Fruit fly (Drosophila melanogaster) whole organism, embryonic: ENCODE results near the gene armi.
A peak's percentile ranks its signal among the peaks of the same experiment; 100 is the strongest.

Experiments
- Antp ChIP-seq: fragments of 200-800 bp; sonication (Bioruptor generic); optimal IDR thresholded peaks from 3 replicates; lab custom pipeline; 2016; ENCODE audit warnings: missing biosample characterization, missing genetic modification characterization
- Atf3 ChIP-seq: fragments of 200-800 bp; sonication (Bioruptor generic); optimal IDR thresholded peaks from 3 replicates; lab custom pipeline; 2016; ENCODE audit warnings: missing biosample characterization, missing genetic modification characterization
- B-H1 ChIP-seq: fragments of 200-800 bp; sonication (Bioruptor generic); IDR thresholded peaks from 3 replicates; pipeline ENCODE4 v1.3.6; 2022; ENCODE audit warnings: missing biosample characterization, missing genetic modification characterization
- Blimp-1 ChIP-seq: fragments of 200-800 bp; sonication (Bioruptor generic); optimal IDR thresholded peaks from 3 replicates; lab custom pipeline; 2018; ENCODE audit warnings: missing biosample characterization, missing genetic modification characterization, mild to moderate bottlenecking, moderate library complexity, missing genetic modification reagents
- C15 ChIP-seq: fragments of 200-800 bp; sonication (Bioruptor generic); IDR thresholded peaks from 3 replicates; pipeline ENCODE4 v1.3.6; 2022; ENCODE audit warnings: missing biosample characterization, missing genetic modification characterization
- CG10366 ChIP-seq: fragments of 200-800 bp; sonication (Bioruptor generic); IDR thresholded peaks from 2 replicates; pipeline ENCODE4 v1.3.6; 2022; ENCODE audit warnings: missing biosample characterization, missing genetic modification characterization
- CG11560 ChIP-seq: fragments of 200-800 bp; sonication (Bioruptor generic); IDR thresholded peaks from 3 replicates; pipeline ENCODE4 v1.3.6; 2022; ENCODE audit warnings: missing biosample characterization, missing genetic modification characterization
- CG11695 ChIP-seq: fragments of 200-800 bp; sonication (Bioruptor generic); IDR thresholded peaks from 3 replicates; pipeline ENCODE4 v1.3.6; 2022; ENCODE audit warnings: missing biosample characterization, missing genetic modification characterization
- CG12219 ChIP-seq: fragments of 200-800 bp; sonication (Bioruptor generic); optimal IDR thresholded peaks from 3 replicates; lab custom pipeline; 2018; ENCODE audit warnings: missing biosample characterization, mild to moderate bottlenecking, missing genetic modification characterization
- CG12391 ChIP-seq: fragments of 200-800 bp; sonication (Bioruptor generic); optimal IDR thresholded peaks from 3 replicates; lab custom pipeline; 2018; ENCODE audit warnings: missing biosample characterization, mild to moderate bottlenecking, missing genetic modification characterization, moderate library complexity
- CG13287 ChIP-seq: fragments of 200-800 bp; sonication (Bioruptor generic); IDR thresholded peaks from 2 replicates; pipeline ENCODE4 v1.3.6; 2022; ENCODE audit warnings: missing biosample characterization, missing genetic modification characterization; ENCODE audit not compliant: partially characterized antibody
- CG13424 ChIP-seq: fragments of 200-800 bp; sonication (Bioruptor generic); optimal IDR thresholded peaks from 2 replicates; lab custom pipeline; 2019; ENCODE audit warnings: missing biosample characterization, mild to moderate bottlenecking, missing genetic modification characterization, moderate library complexity
- CG1529 ChIP-seq: fragments of 200-800 bp; sonication (Bioruptor generic); optimal IDR thresholded peaks from 3 replicates; lab custom pipeline; 2018; ENCODE audit warnings: missing biosample characterization, missing genetic modification characterization
- CG16815 ChIP-seq: fragments of 200-800 bp; sonication (Bioruptor generic); optimal IDR thresholded peaks from 3 replicates; lab custom pipeline; 2017; ENCODE audit warnings: missing biosample characterization, mild to moderate bottlenecking, missing genetic modification characterization
- CG17568 ChIP-seq: fragments of 200-800 bp; sonication (Bioruptor generic); optimal IDR thresholded peaks from 2 replicates; lab custom pipeline; 2018; ENCODE audit warnings: missing biosample characterization, mild to moderate bottlenecking, missing genetic modification characterization, moderate library complexity
- CG1832 ChIP-seq: fragments of 200-800 bp; sonication (Bioruptor generic); optimal IDR thresholded peaks from 2 replicates; lab custom pipeline; 2017; ENCODE audit warnings: missing biosample characterization, mild to moderate bottlenecking, missing genetic modification characterization, inconsistent platforms
- CG18599 ChIP-seq: fragments of 200-800 bp; sonication (Bioruptor generic); optimal IDR thresholded peaks from 3 replicates; lab custom pipeline; 2017; ENCODE audit warnings: missing biosample characterization, missing genetic modification characterization, mild to moderate bottlenecking, moderate library complexity, missing genetic modification reagents
- CG30403 ChIP-seq: fragments of 200-800 bp; sonication (Bioruptor generic); optimal IDR thresholded peaks from 3 replicates; lab custom pipeline; 2016; ENCODE audit warnings: missing biosample characterization, missing genetic modification characterization
- CG30431 ChIP-seq: fragments of 200-800 bp; sonication (Bioruptor generic); optimal IDR thresholded peaks from 2 replicates; lab custom pipeline; 2017; ENCODE audit warnings: missing biosample characterization, missing genetic modification characterization
- CG3163 ChIP-seq: fragments of 200-800 bp; sonication (Bioruptor generic); optimal IDR thresholded peaks from 3 replicates; lab custom pipeline; 2016; ENCODE audit warnings: missing biosample characterization, missing genetic modification characterization
- CG33213 ChIP-seq: fragments of 200-800 bp; sonication (Bioruptor generic); optimal IDR thresholded peaks from 3 replicates; lab custom pipeline; 2016; ENCODE audit warnings: missing biosample characterization, missing genetic modification characterization
- CG4617 ChIP-seq: fragments of 200-800 bp; sonication (Bioruptor generic); optimal IDR thresholded peaks from 3 replicates; lab custom pipeline; 2016; ENCODE audit warnings: missing biosample characterization, missing genetic modification characterization, borderline replicate concordance
- CG7786 ChIP-seq: fragments of 200-800 bp; sonication (Bioruptor generic); optimal IDR thresholded peaks from 2 replicates; lab custom pipeline; 2016; ENCODE audit warnings: missing biosample characterization, missing genetic modification characterization
- CG7839 ChIP-seq: fragments of 200-800 bp; sonication (Bioruptor generic); optimal IDR thresholded peaks from 3 replicates; lab custom pipeline; 2018; ENCODE audit warnings: missing biosample characterization, mild to moderate bottlenecking, missing genetic modification characterization, moderate library complexity
- CG8924 ChIP-seq: fragments of 200-800 bp; optimal IDR thresholded peaks from 3 replicates; lab custom pipeline; 2019; ENCODE audit warnings: missing biosample characterization, mild to moderate bottlenecking, missing genetic modification characterization, moderate library complexity
- CG9817 ChIP-seq: fragments of 200-800 bp; sonication (Bioruptor generic); optimal IDR thresholded peaks from 2 replicates; lab custom pipeline; 2018; ENCODE audit warnings: missing biosample characterization, mild to moderate bottlenecking, missing genetic modification characterization, moderate library complexity
- Dll ChIP-seq: fragments of 200-800 bp; sonication (Bioruptor generic); IDR thresholded peaks from 4 replicates; pipeline ENCODE4 v1.3.6; 2022; ENCODE audit warnings: missing biosample characterization, missing genetic modification characterization; ENCODE audit not compliant: partially characterized antibody
- HHEX ChIP-seq: fragments of 200-800 bp; sonication (Bioruptor generic); optimal IDR thresholded peaks from 3 replicates; lab custom pipeline; 2017; ENCODE audit warnings: missing biosample characterization, mild to moderate bottlenecking, missing genetic modification characterization, missing genetic modification reagents
- MTF-1 ChIP-seq: fragments of 200-800 bp; sonication (Bioruptor generic); optimal IDR thresholded peaks from 2 replicates; lab custom pipeline; 2018; ENCODE audit warnings: missing biosample characterization, mild to moderate bottlenecking, missing genetic modification characterization, borderline replicate concordance
- Side ChIP-seq: fragments of 200-800 bp; sonication (Bioruptor generic); optimal IDR thresholded peaks from 2 replicates; lab custom pipeline; 2016; ENCODE audit warnings: missing biosample characterization, missing genetic modification characterization
- Taf1 ChIP-seq: fragments of 200-800 bp; sonication (Bioruptor generic); IDR thresholded peaks from 2 replicates; pipeline ENCODE4 v1.3.6; 2022; ENCODE audit warnings: missing biosample characterization, missing genetic modification characterization
- Vsx1 ChIP-seq: fragments of 200-800 bp; sonication (Bioruptor generic); optimal IDR thresholded peaks from 2 replicates; lab custom pipeline; 2017; ENCODE audit warnings: missing biosample characterization, mild to moderate bottlenecking, missing genetic modification characterization, missing genetic modification reagents
- ac ChIP-seq: fragments of 200-800 bp; sonication (Bioruptor generic); optimal IDR thresholded peaks from 3 replicates; lab custom pipeline; 2017; ENCODE audit warnings: missing biosample characterization, mild to moderate bottlenecking, missing genetic modification characterization
- amos ChIP-seq: fragments of 200-800 bp; sonication (Bioruptor generic); IDR thresholded peaks from 2 replicates; pipeline ENCODE4 v1.3.6; 2022; ENCODE audit warnings: missing biosample characterization, missing genetic modification characterization; ENCODE audit not compliant: partially characterized antibody
- bcd ChIP-seq: fragments of 200-800 bp; sonication (Bioruptor generic); optimal IDR thresholded peaks from 2 replicates; lab custom pipeline; 2017; ENCODE audit warnings: missing biosample characterization, mild to moderate bottlenecking, missing genetic modification characterization
- dan ChIP-seq: fragments of 200-800 bp; sonication (Bioruptor generic); IDR thresholded peaks from 2 replicates; pipeline ENCODE4 v1.3.6; 2022; ENCODE audit warnings: missing biosample characterization, missing genetic modification characterization
- dmrt99B ChIP-seq: fragments of 200-800 bp; sonication (Bioruptor generic); optimal IDR thresholded peaks from 2 replicates; lab custom pipeline; 2018; ENCODE audit warnings: missing biosample characterization, mild to moderate bottlenecking, missing genetic modification characterization, moderate library complexity
- exex ChIP-seq: fragments of 200-800 bp; sonication (Bioruptor generic); optimal IDR thresholded peaks from 4 replicates; lab custom pipeline; 2018; ENCODE audit warnings: missing biosample characterization, mild to moderate bottlenecking, missing genetic modification characterization, moderate library complexity
- fd102C ChIP-seq: fragments of 200-800 bp; sonication (Bioruptor generic); optimal IDR thresholded peaks from 2 replicates; lab custom pipeline; 2018; ENCODE audit warnings: missing biosample characterization, mild to moderate bottlenecking, missing genetic modification characterization, moderate library complexity
- gro ChIP-seq: fragments of 200-800 bp; sonication (Bioruptor generic); optimal IDR thresholded peaks from 2 replicates; lab custom pipeline; 2016; ENCODE audit warnings: missing biosample characterization, missing genetic modification characterization
- gsb-n ChIP-seq: fragments of 200-800 bp; sonication (Bioruptor generic); optimal IDR thresholded peaks from 3 replicates; lab custom pipeline; 2018; ENCODE audit warnings: missing biosample characterization, mild to moderate bottlenecking, missing genetic modification characterization
- hbn ChIP-seq: fragments of 200-800 bp; sonication (Bioruptor generic); IDR thresholded peaks from 2 replicates; pipeline ENCODE4 v1.3.6; 2022; ENCODE audit warnings: missing biosample characterization, missing genetic modification characterization; ENCODE audit not compliant: partially characterized antibody
- hkb ChIP-seq, 2 experiments: fragments of 200-800 bp in 1 of 2; fragments of >200 bp in 1 of 2; sonication (Bioruptor generic) in 1 of 2; IDR thresholded peaks in 1 of 2; optimal IDR thresholded peaks in 1 of 2; 2 replicates each; pipeline versions ENCODE4 v1.3.6 to Lab custom; 2017 to 2022; ENCODE audit warnings: missing biosample characterization in 1 of 2, missing genetic modification characterization in 1 of 2
- jigr1 ChIP-seq: fragments of 200-800 bp; sonication (Bioruptor generic); IDR thresholded peaks from 3 replicates; pipeline ENCODE4 v1.3.6; 2022; ENCODE audit warnings: missing biosample characterization, missing genetic modification characterization
- lilli ChIP-seq: fragments of 200-800 bp; sonication (Bioruptor generic); optimal IDR thresholded peaks from 3 replicates; lab custom pipeline; 2016; ENCODE audit warnings: missing biosample characterization, missing genetic modification characterization
- pho ChIP-seq: fragments of 200-800 bp; sonication (Bioruptor generic); optimal IDR thresholded peaks from 2 replicates; lab custom pipeline; 2016; ENCODE audit warnings: missing biosample characterization, missing genetic modification characterization
- repo ChIP-seq: fragments of 200-800 bp; sonication (Bioruptor generic); optimal IDR thresholded peaks from 2 replicates; lab custom pipeline; 2016; ENCODE audit warnings: missing biosample characterization, missing genetic modification characterization
- scrt ChIP-seq: fragments of 200-800 bp; sonication (Bioruptor generic); optimal IDR thresholded peaks from 2 replicates; lab custom pipeline; 2018; ENCODE audit warnings: missing biosample characterization, mild to moderate bottlenecking, missing genetic modification characterization, moderate library complexity
- tio ChIP-seq: fragments of 200-800 bp; sonication (Bioruptor generic); optimal IDR thresholded peaks from 2 replicates; lab custom pipeline; 2017; ENCODE audit warnings: missing biosample characterization, missing genetic modification characterization, inconsistent platforms
- zen2 ChIP-seq: fragments of 200-800 bp; sonication (Bioruptor generic); IDR thresholded peaks from 3 replicates; pipeline ENCODE4 v1.3.6; 2022; ENCODE audit warnings: missing biosample characterization, missing genetic modification characterization; ENCODE audit not compliant: partially characterized antibody

Gene armi

DNA sequence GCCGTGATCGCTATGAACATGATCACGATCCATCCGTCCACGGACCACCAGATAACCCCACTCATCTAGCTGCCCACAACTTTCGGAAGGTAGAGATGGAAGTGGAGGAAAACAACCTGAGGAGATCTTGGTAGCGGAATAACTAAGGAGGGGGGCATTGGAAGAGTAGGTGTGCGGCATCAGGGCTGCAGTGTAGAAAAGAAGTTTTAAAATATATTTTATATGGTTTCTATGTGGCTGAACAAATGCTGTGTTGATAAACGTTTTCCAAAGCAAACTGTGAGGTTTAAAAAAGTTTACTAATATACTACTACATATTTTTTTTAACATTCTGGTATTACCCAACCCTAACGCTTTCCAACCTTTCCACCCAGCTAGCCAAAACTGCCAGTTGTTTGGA, 26.2 kb upstream of the armi start (continued):
- TF ChIP-seq Vsx1 (GFP tag; lab: Kevin White, UChicago), result no peak
- no peak for TF ChIP-seq bcd
- no peak for TF ChIP-seq exex (tag; lab: Kevin White, UChicago)
- peak; percentile 47 for TF ChIP-seq CG10366 (GFP tag; lab: Robert Waterston, UW)
- no peak for TF ChIP-seq Side
- peak; percentile 10 for TF ChIP-seq CG12219 (GFP tag; lab: Kevin White, UChicago)
- no peak for TF ChIP-seq Dll (GFP tag; lab: Robert Waterston, UW)
- 0 out of 2 replicates have a peak, but pooled peaks have one; percentile 39 for TF ChIP-seq Taf1 (GFP tag; lab: Robert Waterston, UW)
- no peak for TF ChIP-seq HHEX (GFP tag; lab: Kevin White, UChicago)
- peak; percentile 34 for TF ChIP-seq CG7839 (tag; lab: Kevin White, UChicago)
- no peak for TF ChIP-seq dan
- TF ChIP-seq CG4617, result no peak
- TF ChIP-seq CG13287 (GFP tag; lab: Robert Waterston, UW), result no peak
- no peak for TF ChIP-seq hkb (optimal IDR thresholded peaks at IDR 0.05; lab: Kevin White, UChicago)
- peak; percentile 48 for TF ChIP-seq hkb (GFP tag; IDR thresholded peaks at IDR 0.05; lab: Robert Waterston, UW)
- no peak for TF ChIP-seq CG9817 (tag; lab: Kevin White, UChicago)
- TF ChIP-seq CG16815 (GFP tag; lab: Kevin White, UChicago), result no peak
- TF ChIP-seq Blimp-1 (GFP tag; lab: Kevin White, UChicago), result peak; percentile 61
- TF ChIP-seq jigr1, result no peak
- TF ChIP-seq CG8924 (tag; lab: Kevin White, UChicago), result peak; percentile 33
- no peak for TF ChIP-seq scrt
- TF ChIP-seq CG1529 (GFP tag; lab: Kevin White, UChicago), result peak; percentile 22
- no peak for TF ChIP-seq pho (GFP tag; lab: Kevin White, UChicago)
- TF ChIP-seq CG12391 (tag; lab: Kevin White, UChicago), result peak; percentile 24
- TF ChIP-seq hbn (GFP tag; lab: Robert Waterston, UW), result no peak
- TF ChIP-seq B-H1 (GFP tag; lab: Robert Waterston, UW), result no peak
- no peak for TF ChIP-seq CG11560
- no peak for TF ChIP-seq CG33213 (GFP tag; lab: Kevin White, UChicago)
- TF ChIP-seq CG3163, result no peak
- TF ChIP-seq tio (GFP tag; lab: Kevin White, UChicago), result no peak
- TF ChIP-seq repo (GFP tag; lab: Kevin White, UChicago), result no peak
- no peak for TF ChIP-seq CG30403 (GFP tag; lab: Kevin White, UChicago)
- no peak for TF ChIP-seq Antp
- no peak for TF ChIP-seq CG7786 (GFP tag; lab: Kevin White, UChicago)
- no peak for TF ChIP-seq C15
- no peak for TF ChIP-seq CG11695 (GFP tag; lab: Robert Waterston, UW)
- no peak for TF ChIP-seq ac (GFP tag; lab: Kevin White, UChicago)
- TF ChIP-seq gsb-n, result peak; percentile 21
- TF ChIP-seq zen2 (GFP tag; lab: Robert Waterston, UW), result no peak
- TF ChIP-seq CG17568 (GFP tag; lab: Kevin White, UChicago), result no peak
- no peak for TF ChIP-seq CG30431 (GFP tag; lab: Kevin White, UChicago)
- no peak for TF ChIP-seq gro (GFP tag; lab: Kevin White, UChicago)
- TF ChIP-seq Atf3 (GFP tag; lab: Kevin White, UChicago), result no peak
- TF ChIP-seq dmrt99B, result peak; percentile 57
- peak; percentile 12 for TF ChIP-seq CG18599
- TF ChIP-seq CG13424 (tag; lab: Kevin White, UChicago), result peak; percentile 54
- TF ChIP-seq MTF-1 (GFP tag; lab: Kevin White, UChicago), result no peak
- TF ChIP-seq fd102C (GFP tag; lab: Kevin White, UChicago), result no peak
- TF ChIP-seq CG1832, result no peak
- no peak for TF ChIP-seq lilli (GFP tag; lab: Kevin White, UChicago)
- TF ChIP-seq amos (GFP tag; lab: Robert Waterston, UW), result no peak
